Worm (Caenorhabditis elegans): Measurements from ENCODE around the gene F10C1.23.
A peak's percentile ranks its signal among the peaks of the same experiment; 100 is the strongest.

The F10C1.23 gene

DNA sequence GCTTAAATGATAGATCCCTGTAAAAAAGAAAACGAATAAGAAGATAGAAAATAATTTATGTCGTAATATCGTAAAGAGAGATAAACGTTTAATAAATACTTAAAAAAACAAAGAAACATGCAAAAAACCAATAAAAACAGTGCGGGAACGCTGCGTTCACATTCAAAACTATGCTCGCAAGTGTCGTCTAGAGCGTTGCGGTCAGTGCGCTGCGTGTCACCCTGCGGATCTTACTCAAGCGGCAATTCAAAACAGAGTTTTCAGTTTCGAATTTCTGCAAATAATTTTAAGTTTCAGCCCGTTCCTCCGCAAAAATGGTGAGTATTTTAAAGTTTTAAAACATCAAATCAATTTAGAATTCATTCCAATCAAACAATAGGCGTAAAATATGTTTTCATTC, 43.0 kb upstream of the F10C1.23 start, which contains the start of the genes tiar-1 and lelo-4 (continued):
- no peak for TF ChIP-seq nhr-90 (tag; optimal IDR thresholded peaks at IDR 0.05)
- TF ChIP-seq ekl-4 (GFP tag; IDR thresholded peaks at IDR 0.05), result 0 out of 2 replicates have a peak, but pooled peaks have one; percentile 31
- TF ChIP-seq akir-1 (GFP tag; optimal IDR thresholded peaks at IDR 0.05), result no peak
- no peak for TF ChIP-seq Y95B8A.8 (GFP tag; IDR thresholded peaks at IDR 0.05)
- no peak for TF ChIP-seq attf-6 (GFP tag; IDR thresholded peaks at IDR 0.05)
- TF ChIP-seq lin-40 (tag; optimal IDR thresholded peaks at IDR 0.05), result peak; percentile 16
- no peak for TF ChIP-seq chd-7 (tag; optimal IDR thresholded peaks at IDR 0.05)
- peak in 1 of 2 experiments; percentile 10 for TF ChIP-seq let-607 (tag; optimal IDR thresholded peaks at IDR 0.05)
- TF ChIP-seq sptf-2 (GFP tag; optimal IDR thresholded peaks at IDR 0.05), result no peak
- TF ChIP-seq lag-1 (GFP tag; IDR thresholded peaks at IDR 0.05), result no peak
- no peak for TF ChIP-seq hlh-12 (tag; optimal IDR thresholded peaks at IDR 0.05)
- no peak for TF ChIP-seq C06A6.2 (GFP tag; conservative IDR thresholded peaks at IDR 0.05)
- no peak for TF ChIP-seq T07F8.4 (tag; optimal IDR thresholded peaks at IDR 0.05)
- no peak for TF ChIP-seq nfya-1 (tag; optimal IDR thresholded peaks at IDR 0.05; ENCODE audit: borderline replicate concordance, insufficient read depth)
- peak; percentile 73 for TF ChIP-seq dpl-1 (GFP tag; optimal IDR thresholded peaks at IDR 0.05)
- no peak for TF ChIP-seq ama-1 (optimal IDR thresholded peaks at IDR 0.05)
- TF ChIP-seq ama-1 (GFP tag; optimal IDR thresholded peaks at IDR 0.05), result no peak
- peak; percentile 72 for TF ChIP-seq efl-1 (GFP tag; optimal IDR thresholded peaks at IDR 0.05)
- TF ChIP-seq madf-8 (GFP tag; conservative IDR thresholded peaks at IDR 0.05), result no peak
- no peak for TF ChIP-seq him-1 (tag; optimal IDR thresholded peaks at IDR 0.05)
- no peak for TF ChIP-seq Y67H2A.10 (GFP tag; conservative IDR thresholded peaks at IDR 0.05)
- peak; percentile 48 for TF ChIP-seq lsy-27 (tag; optimal IDR thresholded peaks at IDR 0.05; ENCODE audit: borderline replicate concordance, insufficient read depth)
- no peak for TF ChIP-seq nhr-120 (GFP tag; IDR thresholded peaks at IDR 0.05)
- no peak for TF ChIP-seq Y56A3A.18 (GFP tag; IDR thresholded peaks at IDR 0.05)
- TF ChIP-seq egrh-3 (GFP tag; IDR thresholded peaks at IDR 0.05), result no peak
- no peak for TF ChIP-seq F57C9.4 (tag; optimal IDR thresholded peaks at IDR 0.05)
- peak; percentile 86 for TF ChIP-seq F23B12.7 (tag; optimal IDR thresholded peaks at IDR 0.05; ENCODE audit: insufficient read depth)
- peak; percentile 64 for TF ChIP-seq attf-5 (GFP tag; optimal IDR thresholded peaks at IDR 0.05)
- TF ChIP-seq ztf-22 (GFP tag; optimal IDR thresholded peaks at IDR 0.05), result no peak
- TF ChIP-seq nhr-27 (tag; optimal IDR thresholded peaks at IDR 0.05), result no peak
- TF ChIP-seq aptf-2 (GFP tag; conservative IDR thresholded peaks at IDR 0.05), result no peak
- TF ChIP-seq C17E4.6 (GFP tag; IDR thresholded peaks at IDR 0.05), result no peak
- no peak for TF ChIP-seq unc-62 (GFP tag; optimal IDR thresholded peaks at IDR 0.05)
- TF ChIP-seq B0336.3 (GFP tag; IDR thresholded peaks at IDR 0.05), result no peak
- peak; percentile 61; the same call in 1 of the 2 replicates for TF ChIP-seq nfyb-1 (GFP tag; IDR thresholded peaks at IDR 0.05)
- no peak for TF ChIP-seq T26A5.8 (tag; optimal IDR thresholded peaks at IDR 0.05)

DNA sequence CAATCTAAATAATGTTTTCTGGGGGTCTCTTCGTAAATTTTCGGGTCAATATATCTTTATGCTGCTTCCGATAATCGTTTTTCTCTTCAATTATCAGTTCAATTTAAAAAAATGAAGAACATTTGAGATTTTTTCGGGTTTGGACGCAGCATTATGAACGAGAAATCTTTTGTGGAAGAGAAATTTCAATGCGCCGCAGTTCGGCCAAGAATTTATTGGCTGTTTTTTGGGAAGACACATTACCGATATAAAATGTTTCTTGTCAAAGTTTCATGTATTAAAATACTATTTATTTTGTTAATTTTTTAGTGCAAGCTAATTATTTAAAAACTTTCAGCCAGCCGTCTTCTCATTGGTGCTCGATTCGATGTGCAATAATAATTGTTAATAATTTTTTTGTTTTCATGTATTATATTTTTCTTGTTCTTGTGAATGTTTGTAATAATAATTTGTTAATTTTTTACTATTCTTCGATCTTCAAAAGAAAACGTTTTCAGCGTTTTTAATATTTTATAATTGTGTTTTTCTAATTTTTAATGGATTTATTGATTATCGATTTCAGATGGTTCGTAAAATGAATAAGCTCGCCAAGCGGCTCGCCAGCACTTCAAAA, 42.0 kb upstream of the F10C1.23 start, which contains the start of the genes C18A3.10 and C18A3.3:
C18A3.10 (minus strand) TSS at position 101 of the 613 bp plus-strand sequence.
C18A3.3 (plus strand) TSS at position 563 of the 613 bp plus-strand sequence.
- TF ChIP-seq madf-3 (GFP tag; IDR thresholded peaks at IDR 0.05), result 0 out of 2 replicates have a peak, but pooled peaks have one; percentile 28
- no peak for TF ChIP-seq nhr-90 (tag; optimal IDR thresholded peaks at IDR 0.05)
- no peak for TF ChIP-seq ztf-28 (GFP tag; IDR thresholded peaks at IDR 0.05)
- no peak for TF ChIP-seq zim-3 (tag; optimal IDR thresholded peaks at IDR 0.05)
- TF ChIP-seq nhr-80 (tag; optimal IDR thresholded peaks at IDR 0.05), result peak; percentile 27
- TF ChIP-seq ztf-22 (GFP tag; optimal IDR thresholded peaks at IDR 0.05), result no peak

Measured in whole organism, young adult.